Fruit fly (Drosophila melanogaster) whole organism, prepupa: ENCODE data around the gene obst-E.

ENCODE experiments used
- CG4318 ChIP-seq: fragments of 200-800 bp; sonication (Bioruptor generic); optimal IDR thresholded peaks from 3 replicates; lab custom pipeline; 2017; ENCODE audit warnings: missing biosample characterization, mild to moderate bottlenecking, missing genetic modification characterization
- Ets21C ChIP-seq: fragments of 200-800 bp; sonication (Bioruptor generic); optimal IDR thresholded peaks from 3 replicates; lab custom pipeline; 2016; ENCODE audit warnings: missing biosample characterization, missing genetic modification characterization
- Sox14 ChIP-seq: fragments of 200-800 bp; sonication (Bioruptor generic); optimal IDR thresholded peaks from 3 replicates; lab custom pipeline; 2016; ENCODE audit warnings: missing biosample characterization, missing genetic modification characterization
- Sox15 ChIP-seq: fragments of 200-800 bp; sonication (Bioruptor generic); optimal IDR thresholded peaks from 3 replicates; lab custom pipeline; 2016; ENCODE audit warnings: missing biosample characterization, missing genetic modification characterization
- achi ChIP-seq: fragments of 200-800 bp; sonication (Bioruptor generic); optimal IDR thresholded peaks from 3 replicates; lab custom pipeline; 2016; ENCODE audit warnings: missing biosample characterization, missing genetic modification characterization
- eg ChIP-seq: fragments of 200-800 bp; sonication (Bioruptor generic); IDR thresholded peaks from 3 replicates; pipeline ENCODE4 v1.3.6; 2022; ENCODE audit warnings: missing biosample characterization, missing genetic modification characterization
- spab ChIP-seq: fragments of 200-800 bp; sonication (Bioruptor generic); optimal IDR thresholded peaks from 2 replicates; lab custom pipeline; 2017; ENCODE audit warnings: missing biosample characterization, mild to moderate bottlenecking, missing genetic modification characterization, missing genetic modification reagents

DNA sequence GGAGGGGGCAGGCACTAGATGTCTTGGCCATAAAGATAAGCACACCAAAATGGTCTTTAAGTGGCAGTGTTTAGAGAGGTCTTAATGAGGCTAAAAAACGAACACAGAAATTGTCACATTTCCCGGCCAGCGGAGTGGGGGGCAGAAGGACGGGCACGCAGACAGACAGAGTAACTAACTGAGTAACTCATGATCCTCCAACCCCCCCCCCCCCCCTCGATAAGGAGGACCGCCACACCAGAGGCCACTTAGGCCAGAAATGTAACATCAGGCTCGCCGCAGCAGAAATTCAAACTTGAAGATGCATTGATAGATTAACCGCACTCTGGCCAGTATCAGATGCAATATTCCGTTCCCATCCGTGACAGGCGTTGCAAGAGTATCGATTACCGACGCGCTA, 16.9 kb upstream of the obst-E start:
- no peak for TF ChIP-seq achi (GFP tag; lab: Kevin White, UChicago)
- TF ChIP-seq Sox14, result no peak
- TF ChIP-seq CG4318, result no peak
- TF ChIP-seq eg, result no peak
- no peak for TF ChIP-seq Sox15
- no peak for TF ChIP-seq Ets21C (GFP tag; lab: Kevin White, UChicago)
- TF ChIP-seq spab (GFP tag; lab: Kevin White, UChicago), result no peak
